Worm (Caenorhabditis elegans) whole organism, early embryonic: Measurements from ENCODE around the gene sra-14.

Experiments
- B0310.2 ChIP-seq: sonication (generic microtip); optimal IDR thresholded peaks from 2 replicates; lab custom pipeline; 2016; ENCODE audit warnings: mild to moderate bottlenecking, missing genetic modification characterization, missing compliant biosample characterization
- F13C5.2 ChIP-seq: sonication (generic microtip); optimal IDR thresholded peaks from 2 replicates; lab custom pipeline; 2017; ENCODE audit warnings: mild to moderate bottlenecking, missing genetic modification characterization, inconsistent platforms, missing compliant biosample characterization
- aly-1 ChIP-seq: sonication (generic microtip); optimal IDR thresholded peaks from 2 replicates; lab custom pipeline; 2016; ENCODE audit warnings: missing genetic modification characterization, missing compliant biosample characterization
- ama-1 ChIP-seq: fragments of 150-350 bp; optimal IDR thresholded peaks from 2 replicates; lab custom pipeline; 2014
- ceh-36 ChIP-seq: sonication (generic microtip); optimal IDR thresholded peaks from 2 replicates; lab custom pipeline; 2016; ENCODE audit warnings: missing genetic modification characterization, inconsistent platforms, missing compliant biosample characterization
- ets-7 ChIP-seq: sonication (generic microtip); optimal IDR thresholded peaks from 2 replicates; lab custom pipeline; 2016; ENCODE audit warnings: missing genotype, missing genetic modification characterization, missing compliant biosample characterization
- flt-1 ChIP-seq: fragments of 200-800 bp; sonication (Bioruptor generic); IDR thresholded peaks from 2 replicates; pipeline ENCODE4 v1.3.6; 2022; ENCODE audit warnings: missing genetic modification characterization, missing compliant biosample characterization
- hmbx-1 ChIP-seq: sonication (generic microtip); optimal IDR thresholded peaks from 2 replicates; lab custom pipeline; 2016; ENCODE audit warnings: mild to moderate bottlenecking, missing genetic modification characterization, missing compliant biosample characterization
- hmg-4 ChIP-seq: fragments of 200-800 bp; sonication (Bioruptor generic); optimal IDR thresholded peaks from 2 replicates; lab custom pipeline; 2018; ENCODE audit warnings: mild to moderate bottlenecking, missing genetic modification characterization, missing compliant biosample characterization
- hnd-1 ChIP-seq: sonication (generic microtip); optimal IDR thresholded peaks from 2 replicates; lab custom pipeline; 2016; ENCODE audit warnings: missing genetic modification characterization, missing compliant biosample characterization
- sea-1 ChIP-seq: fragments of 200-800 bp; sonication (Bioruptor generic); conservative IDR thresholded peaks from 2 replicates; pipeline ENCODE4 v1.3.6; 2022; ENCODE audit warnings: missing genetic modification characterization, missing compliant biosample characterization
- tbx-11 ChIP-seq: fragments of 200-800 bp; sonication (Bioruptor generic); IDR thresholded peaks from 2 replicates; pipeline ENCODE4 v1.3.6; 2022; ENCODE audit warnings: missing genetic modification characterization, missing compliant biosample characterization
- tbx-37 ChIP-seq: fragments of 200-800 bp; sonication (Bioruptor generic); conservative IDR thresholded peaks from 2 replicates; pipeline ENCODE4 v1.3.6; 2022; ENCODE audit warnings: missing genetic modification reagents, missing genetic modification characterization, missing compliant biosample characterization
- tra-4 ChIP-seq: sonication (generic microtip); optimal IDR thresholded peaks from 2 replicates; lab custom pipeline; 2017; ENCODE audit warnings: missing genetic modification characterization, missing compliant biosample characterization

DNA sequence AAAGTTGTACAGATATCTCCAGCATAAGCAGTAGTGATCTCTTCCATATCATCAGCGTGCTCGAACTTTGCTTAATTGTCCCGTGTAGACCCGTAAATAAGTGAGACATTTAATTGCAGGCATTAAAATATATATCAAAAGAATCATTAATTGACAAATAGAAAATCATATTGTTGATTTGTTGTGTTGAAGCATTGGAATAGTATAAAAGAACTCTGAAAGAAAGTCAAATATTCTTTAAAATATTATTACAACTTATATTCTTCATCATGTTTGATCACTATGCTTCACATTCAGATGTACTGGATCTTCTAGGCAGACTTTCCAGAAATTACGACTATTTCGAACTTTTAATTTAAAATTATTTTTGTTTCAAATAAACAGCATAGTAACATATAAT is 40.5 kb downstream of the sra-14 start, which contains the start of gene F58G1.8:
- TF ChIP-seq ets-7 (no peak), ama-1 (no peak), hmbx-1 (tag; lab: Kevin White, UChicago) (no peak), aly-1 (no peak), tra-4 (tag; lab: Kevin White, UChicago) (no peak), ceh-36 (no peak), hnd-1 (tag; lab: Kevin White, UChicago) (no peak), hmg-4 (GFP tag; lab: Kevin White, UChicago) (no peak), tbx-37 (no peak), F13C5.2 (tag; lab: Kevin White, UChicago) (no peak), flt-1 (GFP tag; lab: Robert Waterston, UW) (no peak), B0310.2 (tag; lab: Kevin White, UChicago) (no peak), sea-1 (GFP tag; lab: Robert Waterston, UW) (no peak), tbx-11 (GFP tag; lab: Robert Waterston, UW) (no peak)
